Worm (Caenorhabditis elegans): ENCODE results near the gene C46A5.1.
A peak's percentile ranks its signal among the peaks of the same experiment; 100 is the strongest.

Gene C46A5.1

DNA sequence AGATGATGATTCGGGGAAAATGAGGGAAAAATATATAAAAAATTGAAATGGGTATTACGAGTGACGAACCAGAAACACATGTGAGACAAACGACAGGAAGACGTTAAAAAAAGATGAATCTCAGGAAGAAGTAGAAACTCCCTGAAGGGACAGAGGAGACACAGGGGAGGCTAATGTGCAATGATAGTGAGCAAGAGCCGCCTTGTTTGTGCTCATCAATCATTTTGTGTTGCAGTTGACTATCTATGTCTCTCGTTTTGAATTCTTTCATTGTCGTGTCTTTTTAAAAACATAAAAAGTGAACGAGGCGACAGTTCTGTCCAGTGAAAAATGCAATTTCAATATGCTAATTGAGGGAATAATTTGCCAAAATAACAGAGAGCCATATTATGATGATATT is 38.8 kb upstream of the C46A5.1 start:
- TF ChIP-seq skn-1 (tag; optimal IDR thresholded peaks at IDR 0.05) (no peak), ztf-4 (tag; optimal IDR thresholded peaks at IDR 0.05) (no peak), mab-5 (tag; optimal IDR thresholded peaks at IDR 0.05) (peak; percentile 64), unc-55 (GFP tag; optimal IDR thresholded peaks at IDR 0.05) (peak; percentile 32), elt-1 (tag; optimal IDR thresholded peaks at IDR 0.05) (no peak)

- no peak for TF ChIP-seq lin-13 (GFP tag; optimal IDR thresholded peaks at IDR 0.05)
- no peak for TF ChIP-seq sma-9 (GFP tag; optimal IDR thresholded peaks at IDR 0.05)
- no peak for TF ChIP-seq sma-9 (tag; optimal IDR thresholded peaks at IDR 0.05)
- no peak for TF ChIP-seq nhr-25 (tag; optimal IDR thresholded peaks at IDR 0.05)
- no peak for TF ChIP-seq unc-55 (GFP tag; optimal IDR thresholded peaks at IDR 0.05)
- no peak for TF ChIP-seq sma-3 (GFP tag; optimal IDR thresholded peaks at IDR 0.05)
- no peak for TF ChIP-seq lin-39 (tag; optimal IDR thresholded peaks at IDR 0.05)
- TF ChIP-seq fos-1 (tag; optimal IDR thresholded peaks at IDR 0.05), result peak; percentile 71
Measured at ce11 chrIV:7726325-7726724, 37.4 kb upstream of the C46A5.1 start, which contains the start of gene C50F7.5. C50F7.5 (plus strand) TSS chrIV:7726719.

DNA sequence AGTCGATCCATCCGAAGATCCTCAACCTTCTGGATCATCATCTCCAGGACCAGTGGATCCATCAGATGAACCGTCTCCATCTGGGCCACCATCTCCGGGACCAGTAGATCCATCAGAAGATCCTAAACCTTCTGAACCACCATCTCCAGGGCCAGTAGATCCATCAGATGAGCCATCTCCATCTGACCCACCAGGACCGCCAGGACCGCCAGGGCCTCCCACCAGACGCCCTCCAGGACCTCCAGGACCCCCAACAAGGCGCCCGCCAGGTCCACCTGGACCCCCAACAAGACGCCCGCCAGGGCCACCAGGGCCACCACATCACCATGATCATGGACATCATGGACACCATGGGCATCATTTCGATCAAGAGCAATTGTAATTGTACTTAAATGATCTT is 36.5 kb upstream of the C46A5.1 start:
- TF ChIP-seq gmeb-1 (tag; optimal IDR thresholded peaks at IDR 0.05), result no peak
- TF ChIP-seq zag-1 (tag; optimal IDR thresholded peaks at IDR 0.05), result no peak
- TF ChIP-seq egl-27 (tag; optimal IDR thresholded peaks at IDR 0.05), result no peak
- no peak for TF ChIP-seq nhr-237 (tag; optimal IDR thresholded peaks at IDR 0.05)
- no peak for TF ChIP-seq sma-3 (GFP tag; optimal IDR thresholded peaks at IDR 0.05)
- no peak for TF ChIP-seq nhr-25 (tag; optimal IDR thresholded peaks at IDR 0.05)
- no peak for TF ChIP-seq skn-1 (tag; optimal IDR thresholded peaks at IDR 0.05)
- no peak for TF ChIP-seq fos-1 (tag; optimal IDR thresholded peaks at IDR 0.05)

ce11 chrIV:7728402-7728963 is 35.2 kb upstream of the C46A5.1 start, which contains the start of gene sucg-1:
sucg-1 (plus strand) TSS chrIV:7728913.
- TF ChIP-seq R02D3.7 (tag; optimal IDR thresholded peaks at IDR 0.05), result no peak
- peak; percentile 50 for TF ChIP-seq unc-55 (GFP tag; optimal IDR thresholded peaks at IDR 0.05)

- TF ChIP-seq ztf-1 (GFP tag; conservative IDR thresholded peaks at IDR 0.05), result no peak
- no peak for TF ChIP-seq lin-11 (tag; optimal IDR thresholded peaks at IDR 0.05)
- no peak for TF ChIP-seq C34F6.9 (tag; optimal IDR thresholded peaks at IDR 0.05)
- TF ChIP-seq unc-55 (GFP tag; optimal IDR thresholded peaks at IDR 0.05), result no peak
- no peak for TF ChIP-seq R02D3.7 (tag; optimal IDR thresholded peaks at IDR 0.05)
- no peak for TF ChIP-seq snpc-4 (tag; optimal IDR thresholded peaks at IDR 0.05)
- TF ChIP-seq elt-1 (tag; optimal IDR thresholded peaks at IDR 0.05), result no peak
- no peak for TF ChIP-seq sma-3 (GFP tag; optimal IDR thresholded peaks at IDR 0.05)
- TF ChIP-seq blmp-1 (tag; optimal IDR thresholded peaks at IDR 0.05; ENCODE audit: insufficient read depth), result no peak
- no peak for TF ChIP-seq gmeb-1 (tag; optimal IDR thresholded peaks at IDR 0.05)
- TF ChIP-seq alr-1 (tag; optimal IDR thresholded peaks at IDR 0.05), result no peak
- TF ChIP-seq ama-1 (optimal IDR thresholded peaks at IDR 0.05), result no peak
- TF ChIP-seq unc-39 (tag; optimal IDR thresholded peaks at IDR 0.05), result no peak
- TF ChIP-seq ZK546.5 (tag; optimal IDR thresholded peaks at IDR 0.05), result no peak
- no peak for TF ChIP-seq F13H6.1 (tag; optimal IDR thresholded peaks at IDR 0.05)
- TF ChIP-seq zag-1 (tag; optimal IDR thresholded peaks at IDR 0.05), result no peak
- TF ChIP-seq nhr-10 (tag; optimal IDR thresholded peaks at IDR 0.05), result no peak
Measured at ce11 chrIV:7731960-7732359, 31.8 kb upstream of the C46A5.1 start, which contains the start of the genes C50F7.9 and C50F7.3. C50F7.9 (minus strand) TSS chrIV:7732060. C50F7.3 (plus strand) TSS chrIV:7732329.

DNA sequence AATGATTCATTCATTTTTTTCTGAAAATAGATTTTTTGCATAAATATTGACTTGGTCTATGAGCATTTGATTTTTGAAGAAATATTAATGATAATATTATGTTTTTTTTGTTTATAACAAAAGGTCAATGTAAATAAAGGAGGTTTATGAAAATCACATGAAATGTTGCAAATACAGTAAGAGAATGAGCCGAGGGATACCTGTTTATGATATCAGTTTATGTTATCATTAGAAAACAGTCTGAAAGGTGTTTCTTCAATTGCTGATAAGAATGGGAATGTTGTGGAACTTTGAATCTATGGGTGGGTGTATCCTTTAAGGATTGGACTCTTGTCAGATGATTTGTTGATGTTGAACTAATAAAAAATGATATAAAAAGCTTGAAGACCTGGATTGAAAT is 29.6 kb upstream of the C46A5.1 start:
- TF ChIP-seq nhr-6 (tag; optimal IDR thresholded peaks at IDR 0.05) (no peak), nhr-129 (tag; optimal IDR thresholded peaks at IDR 0.05) (no peak), ztf-11 (tag; optimal IDR thresholded peaks at IDR 0.05) (no peak), ztf-1 (GFP tag; conservative IDR thresholded peaks at IDR 0.05) (no peak), sem-4 (tag; optimal IDR thresholded peaks at IDR 0.05) (no peak), nhr-23 (tag; optimal IDR thresholded peaks at IDR 0.05) (no peak), nhr-11 (tag; optimal IDR thresholded peaks at IDR 0.05) (no peak), elt-1 (tag; optimal IDR thresholded peaks at IDR 0.05) (no peak), snpc-4 (tag; optimal IDR thresholded peaks at IDR 0.05) (no peak)
